Fruit fly (Drosophila melanogaster) whole organism, embryonic: Measurements from ENCODE around the gene Creld.

Experiments used
- Ada2b ChIP-seq: fragments of 200-800 bp; sonication (Bioruptor generic); IDR thresholded peaks from 2 replicates; pipeline ENCODE4 v1.3.6; 2022; ENCODE audit warnings: missing biosample characterization, missing genetic modification characterization
- Asciz ChIP-seq: fragments of 200-800 bp; sonication (Bioruptor generic); optimal IDR thresholded peaks from 2 replicates; lab custom pipeline; 2017; ENCODE audit warnings: missing biosample characterization, mild to moderate bottlenecking, missing genetic modification characterization, missing genetic modification reagents
- Atf6 ChIP-seq: fragments of 200-800 bp; sonication (Bioruptor generic); IDR thresholded peaks from 2 replicates; pipeline ENCODE4 v1.3.6; 2022; ENCODE audit warnings: missing biosample characterization, missing genetic modification characterization
- CG10147 ChIP-seq: fragments of 200-800 bp; sonication (Bioruptor generic); optimal IDR thresholded peaks from 2 replicates; lab custom pipeline; 2019; ENCODE audit warnings: missing biosample characterization, mild to moderate bottlenecking, missing genetic modification characterization, moderate library complexity
- CG10274 ChIP-seq: fragments of 200-800 bp; sonication (Bioruptor generic); optimal IDR thresholded peaks from 3 replicates; lab custom pipeline; 2017; ENCODE audit warnings: missing biosample characterization, mild to moderate bottlenecking, missing genetic modification characterization
- CG10431 ChIP-seq: fragments of 200-800 bp; sonication (Bioruptor generic); optimal IDR thresholded peaks from 3 replicates; lab custom pipeline; 2018; ENCODE audit warnings: missing biosample characterization, mild to moderate bottlenecking, missing genetic modification characterization
- CG11398 ChIP-seq: fragments of 200-800 bp; sonication (Bioruptor generic); optimal IDR thresholded peaks from 2 replicates; lab custom pipeline; 2016; ENCODE audit warnings: missing biosample characterization, missing genetic modification characterization
- CG11560 ChIP-seq: fragments of 200-800 bp; sonication (Bioruptor generic); IDR thresholded peaks from 3 replicates; pipeline ENCODE4 v1.3.6; 2022; ENCODE audit warnings: missing biosample characterization, missing genetic modification characterization
- CG13894 ChIP-seq: fragments of 200-800 bp; sonication (Bioruptor generic); optimal IDR thresholded peaks from 3 replicates; lab custom pipeline; 2018; ENCODE audit warnings: missing biosample characterization, mild to moderate bottlenecking, missing genetic modification characterization, moderate library complexity
- CG15601 ChIP-seq: fragments of 200-800 bp; sonication (Bioruptor generic); optimal IDR thresholded peaks from 3 replicates; lab custom pipeline; 2019; ENCODE audit warnings: missing biosample characterization, mild to moderate bottlenecking, missing genetic modification characterization, moderate library complexity
- CG16863 ChIP-seq: fragments of 200-800 bp; sonication (Bioruptor generic); optimal IDR thresholded peaks from 3 replicates; lab custom pipeline; 2016; ENCODE audit warnings: missing biosample characterization, missing genetic modification characterization
- CG17328 ChIP-seq: fragments of 200-800 bp; sonication (Bioruptor generic); IDR thresholded peaks from 2 replicates; pipeline ENCODE4 v1.3.6; 2022; ENCODE audit warnings: missing biosample characterization, missing genetic modification characterization
- CG17361 ChIP-seq: fragments of 200-800 bp; sonication (Bioruptor generic); IDR thresholded peaks from 3 replicates; pipeline ENCODE4 v1.3.6; 2022; ENCODE audit warnings: missing biosample characterization, missing genetic modification characterization
- CG17568 ChIP-seq: fragments of 200-800 bp; sonication (Bioruptor generic); optimal IDR thresholded peaks from 2 replicates; lab custom pipeline; 2018; ENCODE audit warnings: missing biosample characterization, mild to moderate bottlenecking, missing genetic modification characterization, moderate library complexity
- CG17612 ChIP-seq: fragments of 200-800 bp; sonication (Bioruptor generic); IDR thresholded peaks from 2 replicates; pipeline ENCODE4 v1.3.6; 2022; ENCODE audit warnings: missing biosample characterization, missing genetic modification characterization
- CG18476 ChIP-seq: fragments of 200-800 bp; sonication (Bioruptor generic); optimal IDR thresholded peaks from 2 replicates; lab custom pipeline; 2016; ENCODE audit warnings: missing biosample characterization, mild to moderate bottlenecking, missing genetic modification characterization
- CG3281 ChIP-seq: fragments of 200-800 bp; sonication (Bioruptor generic); optimal IDR thresholded peaks from 3 replicates; lab custom pipeline; 2017; ENCODE audit warnings: missing biosample characterization, mild to moderate bottlenecking, missing genetic modification characterization
- CG6689 ChIP-seq: fragments of 200-800 bp; sonication (Bioruptor generic); IDR thresholded peaks from 2 replicates; pipeline ENCODE4 v1.3.6; 2022; ENCODE audit warnings: missing biosample characterization, missing genetic modification characterization
- CG7839 ChIP-seq: fragments of 200-800 bp; sonication (Bioruptor generic); optimal IDR thresholded peaks from 3 replicates; lab custom pipeline; 2018; ENCODE audit warnings: missing biosample characterization, mild to moderate bottlenecking, missing genetic modification characterization, moderate library complexity
- CG8281 ChIP-seq: fragments of 200-800 bp; sonication (Bioruptor generic); optimal IDR thresholded peaks from 2 replicates; lab custom pipeline; 2018; ENCODE audit warnings: missing biosample characterization, mild to moderate bottlenecking, missing genetic modification characterization, moderate library complexity
- CHES-1-like ChIP-seq: fragments of 200-800 bp; sonication (Bioruptor generic); optimal IDR thresholded peaks from 2 replicates; lab custom pipeline; 2016; ENCODE audit warnings: missing biosample characterization, missing genetic modification characterization
- GATAe ChIP-seq: fragments of 200-800 bp; sonication (Bioruptor generic); conservative IDR thresholded peaks from 2 replicates; pipeline ENCODE4 v1.3.6; 2022; ENCODE audit warnings: missing biosample characterization, missing genetic modification characterization
- HHEX ChIP-seq: fragments of 200-800 bp; sonication (Bioruptor generic); optimal IDR thresholded peaks from 3 replicates; lab custom pipeline; 2017; ENCODE audit warnings: missing biosample characterization, mild to moderate bottlenecking, missing genetic modification characterization, missing genetic modification reagents
- Hr78 ChIP-seq, 2 experiments: fragments of 200-800 bp in 1 of 2; fragments of >200 bp in 1 of 2; sonication (Bioruptor generic) in 1 of 2; optimal IDR thresholded peaks; 2 replicates each; lab custom pipeline; 2017 to 2019; ENCODE audit warnings: missing biosample characterization in 2 of 2, missing genetic modification characterization in 2 of 2, mild to moderate bottlenecking in 1 of 2, moderate library complexity in 1 of 2
- Max ChIP-seq: fragments of 200-800 bp; sonication (Bioruptor generic); optimal IDR thresholded peaks from 2 replicates; lab custom pipeline; 2016; ENCODE audit warnings: missing biosample characterization, mild to moderate bottlenecking, missing genetic modification characterization
- Meics ChIP-seq: fragments of 200-800 bp; sonication (Bioruptor generic); optimal IDR thresholded peaks from 2 replicates; lab custom pipeline; 2017; ENCODE audit warnings: missing biosample characterization, mild to moderate bottlenecking, missing genetic modification characterization
- Optix ChIP-seq: fragments of 200-800 bp; sonication (Bioruptor generic); IDR thresholded peaks from 3 replicates; pipeline ENCODE4 v1.3.6; 2022; ENCODE audit warnings: missing biosample characterization, missing genetic modification characterization
- amos ChIP-seq: fragments of 200-800 bp; sonication (Bioruptor generic); IDR thresholded peaks from 2 replicates; pipeline ENCODE4 v1.3.6; 2022; ENCODE audit warnings: missing biosample characterization, missing genetic modification characterization; ENCODE audit not compliant: partially characterized antibody
- aop ChIP-seq: fragments of 200-800 bp; sonication (Bioruptor generic); IDR thresholded peaks from 2 replicates; pipeline ENCODE4 v1.3.6; 2022; ENCODE audit warnings: missing biosample characterization, missing genetic modification characterization
- ara ChIP-seq: fragments of 200-800 bp; sonication (Bioruptor generic); IDR thresholded peaks from 2 replicates; pipeline ENCODE4 v1.3.6; 2022; ENCODE audit warnings: missing biosample characterization, missing genetic modification characterization
- bab2 ChIP-seq: fragments of 200-800 bp; sonication (Bioruptor generic); optimal IDR thresholded peaks from 2 replicates; lab custom pipeline; 2016; ENCODE audit warnings: missing biosample characterization, missing genetic modification characterization
- bbx ChIP-seq: fragments of 200-800 bp; sonication (Bioruptor generic); IDR thresholded peaks from 2 replicates; pipeline ENCODE4 v1.3.6; 2022; ENCODE audit warnings: missing biosample characterization, missing genetic modification characterization; ENCODE audit not compliant: partially characterized antibody
- eyg ChIP-seq: fragments of 200-800 bp; sonication (Bioruptor generic); optimal IDR thresholded peaks from 3 replicates; lab custom pipeline; 2016; ENCODE audit warnings: missing biosample characterization, missing genetic modification characterization
- gfzf ChIP-seq: fragments of 200-800 bp; sonication (Bioruptor generic); optimal IDR thresholded peaks from 2 replicates; lab custom pipeline; 2016; ENCODE audit warnings: missing biosample characterization, mild to moderate bottlenecking, missing genetic modification characterization, moderate library complexity
- gro ChIP-seq: fragments of 200-800 bp; sonication (Bioruptor generic); optimal IDR thresholded peaks from 2 replicates; lab custom pipeline; 2016; ENCODE audit warnings: missing biosample characterization, missing genetic modification characterization
- nerfin-1 ChIP-seq: fragments of 200-800 bp; sonication (Bioruptor generic); optimal IDR thresholded peaks from 3 replicates; lab custom pipeline; 2019; ENCODE audit warnings: missing biosample characterization, mild to moderate bottlenecking, missing genetic modification characterization, moderate library complexity
- nerfin-2 ChIP-seq: fragments of 200-800 bp; sonication (Bioruptor generic); IDR thresholded peaks from 2 replicates; pipeline ENCODE4 v1.3.6; 2022; ENCODE audit warnings: missing biosample characterization, missing genetic modification characterization; ENCODE audit not compliant: partially characterized antibody
- pan ChIP-seq, 4 experiments: fragments of >200 bp in 3 of 4; fragments of 200-800 bp in 1 of 4; sonication (Bioruptor generic) in 1 of 4; optimal IDR thresholded peaks in 3 of 4; IDR thresholded peaks in 1 of 4; 2 replicates each; pipeline versions ENCODE4 v1.3.6 to Lab custom; 2017 to 2022; ENCODE audit warnings: missing biosample characterization in 2 of 4, missing genetic modification characterization in 2 of 4, mixed read lengths in 1 of 4
- psq ChIP-seq: fragments of 200-800 bp; sonication (Bioruptor generic); optimal IDR thresholded peaks from 2 replicates; lab custom pipeline; 2017; ENCODE audit warnings: missing biosample characterization, missing genetic modification characterization
- rib ChIP-seq: fragments of 200-800 bp; sonication (Bioruptor generic); IDR thresholded peaks from 2 replicates; pipeline ENCODE4 v1.3.6; 2022; ENCODE audit warnings: missing biosample characterization, missing genetic modification characterization
- run ChIP-seq: fragments of 200-800 bp; sonication (Bioruptor generic); optimal IDR thresholded peaks from 3 replicates; lab custom pipeline; 2018; ENCODE audit warnings: missing biosample characterization, mild to moderate bottlenecking, missing genetic modification characterization
- sens ChIP-seq: fragments of 200-800 bp; sonication (Bioruptor generic); peaks from one replicate; lab custom pipeline; 2016; ENCODE audit warnings: missing biosample characterization, missing genetic modification characterization
- so ChIP-seq: fragments of 200-800 bp; sonication (Bioruptor generic); IDR thresholded peaks from 3 replicates; pipeline ENCODE4 v1.3.6; 2022; ENCODE audit warnings: missing biosample characterization, missing genetic modification characterization
- sqz ChIP-seq: fragments of 200-800 bp; sonication (Bioruptor generic); optimal IDR thresholded peaks from 3 replicates; lab custom pipeline; 2018; ENCODE audit warnings: missing biosample characterization, mild to moderate bottlenecking, missing genetic modification characterization
- sug ChIP-seq: fragments of 200-800 bp; optimal IDR thresholded peaks from 2 replicates; lab custom pipeline; 2019; ENCODE audit warnings: missing biosample characterization, mild to moderate bottlenecking, missing genetic modification characterization, moderate library complexity
- wdn ChIP-seq: fragments of 200-800 bp; sonication (Bioruptor generic); IDR thresholded peaks from 2 replicates; pipeline ENCODE4 v1.3.6; 2022; ENCODE audit warnings: missing biosample characterization, missing genetic modification characterization
- zf30C ChIP-seq: fragments of 200-800 bp; sonication (Bioruptor generic); optimal IDR thresholded peaks from 3 replicates; lab custom pipeline; 2018; ENCODE audit warnings: missing biosample characterization, mild to moderate bottlenecking, missing genetic modification characterization

Creld gene

dm6 chr2L:128977-129941 lies 27.1 kb downstream of the Creld start (continued):
- TF ChIP-seq amos (peak; percentile 49; the same call in 1 of the 2 replicates), run (tag; lab: Kevin White, UChicago) (peak; percentile 62), sug (peak; percentile 59), HHEX (GFP tag; lab: Kevin White, UChicago) (peak; percentile 55), CG6689 (GFP tag; lab: Robert Waterston, UW) (no peak), CG10431 (GFP tag; lab: Kevin White, UChicago) (peak; percentile 39), CG10274 (GFP tag; lab: Kevin White, UChicago) (no peak), wdn (GFP tag; lab: Robert Waterston, UW) (no peak), nerfin-2 (no peak), ara (GFP tag; lab: Robert Waterston, UW) (0 out of 2 replicates have a peak, but pooled peaks have one; percentile 14), CG17568 (peak; percentile 60), psq (GFP tag; lab: Kevin White, UChicago) (no peak), CG11398 (GFP tag; lab: Kevin White, UChicago) (peak; percentile 30), Meics (GFP tag; lab: Kevin White, UChicago) (peak; percentile 39), CG11560 (tag; lab: Robert Waterston, UW) (no peak), CG7839 (tag; lab: Kevin White, UChicago) (peak; percentile 30), CG17612 (no peak), aop (peak; percentile 56; the same call in 1 of the 2 replicates), nerfin-1 (tag; lab: Kevin White, UChicago) (peak; percentile 67), Asciz (GFP tag; lab: Kevin White, UChicago) (peak; percentile 30), Ada2b (GFP tag; lab: Robert Waterston, UW) (no peak), bab2 (GFP tag; lab: Kevin White, UChicago) (no peak), CG3281 (GFP tag; lab: Kevin White, UChicago) (peak; percentile 54), Max (peak; percentile 30), zf30C (peak; percentile 1), gfzf (GFP tag; lab: Kevin White, UChicago) (no peak), rib (peak; percentile 64; the same call in 1 of the 2 replicates), eyg (GFP tag; lab: Kevin White, UChicago) (no peak), so (0 out of 3 replicates have a peak, but pooled peaks have one; percentile 18), CG18476 (no peak), bbx (peak; percentile 65), CG17328 (GFP tag; lab: Robert Waterston, UW) (peak; percentile 47; the same call in 1 of the 2 replicates), CG17361 (GFP tag; lab: Robert Waterston, UW) (no peak), sqz (GFP tag; lab: Kevin White, UChicago) (peak; percentile 2), gro (GFP tag; lab: Kevin White, UChicago) (peak; percentile 78), GATAe (GFP tag; lab: Robert Waterston, UW) (no peak; the same call in 1 of the 2 replicates), CHES-1-like (peak; percentile 37), Hr78 (GFP tag; optimal IDR thresholded peaks at IDR 0.05; lab: Kevin White, UChicago) (peak in 1 of 2 experiments; percentile 99), sens (GFP tag; lab: Kevin White, UChicago) (peak; percentile 78), CG10147 (GFP tag; lab: Kevin White, UChicago) (peak; percentile 34), CG16863 (GFP tag; lab: Kevin White, UChicago) (no peak), CG13894 (tag; lab: Kevin White, UChicago) (peak; percentile 83), CG8281 (tag; lab: Kevin White, UChicago) (peak; percentile 10), CG15601 (peak; percentile 60), Atf6 (GFP tag; lab: Robert Waterston, UW) (peak; percentile 67), Optix (GFP tag; lab: Robert Waterston, UW) (0 out of 3 replicates have a peak, but pooled peaks have one; percentile 15), pan (optimal IDR thresholded peaks at IDR 0.05; lab: Kevin White, UChicago) (no peak), pan (GFP tag; optimal IDR thresholded peaks at IDR 0.05 in 1 of 2, IDR thresholded peaks at IDR 0.05 in 1 of 2) (peak in 1 of 2 experiments; percentile 72)
